Fruit fly (Drosophila melanogaster): ENCODE measurements around the gene Rpt6R.

DNA sequence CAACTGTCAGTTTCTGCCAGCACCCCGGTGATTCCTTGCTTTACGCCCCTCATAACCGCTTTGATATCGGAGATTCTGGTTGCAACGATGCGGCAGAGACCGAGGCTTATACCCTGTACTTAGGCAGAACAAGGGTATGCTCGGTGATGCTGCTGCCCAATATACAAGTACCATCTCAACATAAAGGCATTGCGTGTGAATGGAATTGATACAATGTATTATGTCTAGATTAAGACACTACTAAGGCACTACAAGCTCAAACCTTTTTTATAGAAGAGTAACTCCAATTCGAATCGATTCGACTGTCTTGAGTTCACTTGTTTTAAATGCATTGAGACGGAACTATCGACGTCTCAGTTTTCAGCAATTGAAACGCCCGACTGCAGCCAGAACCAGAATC, 16.3 kb downstream of the Rpt6R start:
- TF ChIP-seq br (GFP tag; optimal IDR thresholded peaks at IDR 0.05) (no peak), CG32264 (GFP tag; optimal IDR thresholded peaks at IDR 0.05) (no peak), brk (GFP tag; optimal IDR thresholded peaks at IDR 0.05) (no peak), dl (GFP tag; optimal IDR thresholded peaks at IDR 0.05; ENCODE audit: insufficient read depth in 1 of 2, partially characterized antibody in 2 of 2) (no peak), Abd-B (GFP tag; optimal IDR thresholded peaks at IDR 0.05) (no peak)
